Worm (Caenorhabditis elegans) whole organism, L4 larva: ENCODE results near the gene C45G7.4.

ENCODE experiments used
- R02D3.7 ChIP-seq: fragments of 150-350 bp; sonication (generic microtip); optimal IDR thresholded peaks from 3 replicates; lab custom pipeline; 2014; ENCODE audit warnings: missing biosample characterization, missing genetic modification characterization
- Y75B8A.6 ChIP-seq: fragments of 200-800 bp; sonication (Bioruptor generic); IDR thresholded peaks from 2 replicates; pipeline ENCODE4 v1.3.6; 2022; ENCODE audit warnings: missing genetic modification reagents, missing genetic modification characterization, missing compliant biosample characterization
- ama-1 ChIP-seq: fragments of 150-350 bp; optimal IDR thresholded peaks from 2 replicates; lab custom pipeline; 2014; ENCODE audit warnings: inconsistent platforms, mixed read lengths
- ces-1 ChIP-seq: fragments of 150-350 bp; sonication (generic microtip); optimal IDR thresholded peaks from 4 replicates; lab custom pipeline; 2014; ENCODE audit warnings: missing biosample characterization, missing genetic modification reagents, missing genetic modification characterization
- gei-8 ChIP-seq: fragments of 200-800 bp; sonication (Bioruptor generic); optimal IDR thresholded peaks from 2 replicates; lab custom pipeline; 2018; ENCODE audit warnings: mild to moderate bottlenecking, missing genetic modification characterization, missing compliant biosample characterization
- jun-1 ChIP-seq: fragments of 150-350 bp; optimal IDR thresholded peaks from 2 replicates; lab custom pipeline; 2014; ENCODE audit warnings: missing biosample characterization, missing genetic modification reagents, missing genetic modification characterization
- lin-13 ChIP-seq: fragments of 150-350 bp; optimal IDR thresholded peaks from 2 replicates; lab custom pipeline; 2014; ENCODE audit warnings: missing biosample characterization, missing genetic modification reagents, missing genetic modification characterization
- lin-39 ChIP-seq: fragments of 150-350 bp; optimal IDR thresholded peaks from 2 replicates; lab custom pipeline; 2014; ENCODE audit warnings: missing biosample characterization, missing genetic modification reagents, missing genetic modification characterization
- lir-3 ChIP-seq: sonication (generic microtip); optimal IDR thresholded peaks from 2 replicates; lab custom pipeline; 2016; ENCODE audit warnings: mild to moderate bottlenecking, missing genetic modification characterization, missing compliant biosample characterization
- lsy-2 ChIP-seq, 2 experiments: fragments of 150-350 bp in 1 of 2; sonication (generic microtip) in 1 of 2; optimal IDR thresholded peaks; 2 replicates each; lab custom pipeline; 2014 to 2017; ENCODE audit warnings: missing biosample characterization in 2 of 2, missing genetic modification characterization in 2 of 2
- nhr-6 ChIP-seq: fragments of 150-350 bp; optimal IDR thresholded peaks from 2 replicates; lab custom pipeline; 2014; ENCODE audit warnings: missing biosample characterization, missing genetic modification characterization
- pqm-1 ChIP-seq: sonication (generic microtip); optimal IDR thresholded peaks from 2 replicates; lab custom pipeline; 2017; ENCODE audit warnings: missing biosample characterization, missing genetic modification characterization
- zip-2 ChIP-seq: fragments of 150-350 bp; optimal IDR thresholded peaks from 2 replicates; lab custom pipeline; 2014; ENCODE audit warnings: missing biosample characterization, missing genetic modification characterization
- ztf-11 ChIP-seq: fragments of 150-350 bp; optimal IDR thresholded peaks from 2 replicates; lab custom pipeline; 2014; ENCODE audit warnings: missing biosample characterization, missing genetic modification characterization

DNA sequence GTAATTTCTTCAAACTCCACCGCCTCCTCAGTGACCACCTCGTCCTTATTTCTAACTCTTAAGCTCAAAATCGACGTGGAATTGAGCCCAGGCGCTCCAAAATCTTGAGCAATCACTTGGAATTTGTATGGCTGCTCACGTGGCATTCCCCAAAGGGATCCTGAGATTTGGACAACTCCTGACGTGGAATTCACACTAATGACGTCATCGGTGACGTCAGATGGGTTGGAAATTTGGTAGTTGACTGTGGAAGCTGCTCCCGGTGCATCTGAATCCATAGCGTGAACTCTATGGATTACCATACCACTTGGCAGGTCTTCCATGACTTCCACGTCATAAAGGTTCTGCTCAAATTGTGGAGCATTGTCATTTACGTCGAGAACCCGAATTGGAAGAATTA lies 22.3 kb downstream of the C45G7.4 start:
- no peak for TF ChIP-seq R02D3.7 (tag; lab: Kevin White, UChicago)
- no peak for TF ChIP-seq ces-1
- no peak for TF ChIP-seq lin-39 (tag; lab: Kevin White, UChicago)
- TF ChIP-seq gei-8 (GFP tag; lab: Kevin White, UChicago) = no peak
- TF ChIP-seq lir-3 = no peak
- no peak for TF ChIP-seq jun-1
- TF ChIP-seq ama-1 (lab: Kevin White, UChicago) = no peak
- no peak for TF ChIP-seq pqm-1 (tag; lab: Kevin White, UChicago)
- TF ChIP-seq zip-2 (tag; lab: Kevin White, UChicago) = no peak
- no peak for TF ChIP-seq Y75B8A.6
- TF ChIP-seq lsy-2 (tag; optimal IDR thresholded peaks at IDR 0.05; lab: Kevin White, UChicago) = no peak
- TF ChIP-seq ztf-11 (tag; lab: Kevin White, UChicago) = no peak
- TF ChIP-seq nhr-6 (tag; lab: Kevin White, UChicago) = no peak
- no peak for TF ChIP-seq lin-13 (GFP tag; lab: Kevin White, UChicago)
